Fruit fly (Drosophila melanogaster): ENCODE measurements around the gene Marcal1.

The Marcal1 gene

DNA sequence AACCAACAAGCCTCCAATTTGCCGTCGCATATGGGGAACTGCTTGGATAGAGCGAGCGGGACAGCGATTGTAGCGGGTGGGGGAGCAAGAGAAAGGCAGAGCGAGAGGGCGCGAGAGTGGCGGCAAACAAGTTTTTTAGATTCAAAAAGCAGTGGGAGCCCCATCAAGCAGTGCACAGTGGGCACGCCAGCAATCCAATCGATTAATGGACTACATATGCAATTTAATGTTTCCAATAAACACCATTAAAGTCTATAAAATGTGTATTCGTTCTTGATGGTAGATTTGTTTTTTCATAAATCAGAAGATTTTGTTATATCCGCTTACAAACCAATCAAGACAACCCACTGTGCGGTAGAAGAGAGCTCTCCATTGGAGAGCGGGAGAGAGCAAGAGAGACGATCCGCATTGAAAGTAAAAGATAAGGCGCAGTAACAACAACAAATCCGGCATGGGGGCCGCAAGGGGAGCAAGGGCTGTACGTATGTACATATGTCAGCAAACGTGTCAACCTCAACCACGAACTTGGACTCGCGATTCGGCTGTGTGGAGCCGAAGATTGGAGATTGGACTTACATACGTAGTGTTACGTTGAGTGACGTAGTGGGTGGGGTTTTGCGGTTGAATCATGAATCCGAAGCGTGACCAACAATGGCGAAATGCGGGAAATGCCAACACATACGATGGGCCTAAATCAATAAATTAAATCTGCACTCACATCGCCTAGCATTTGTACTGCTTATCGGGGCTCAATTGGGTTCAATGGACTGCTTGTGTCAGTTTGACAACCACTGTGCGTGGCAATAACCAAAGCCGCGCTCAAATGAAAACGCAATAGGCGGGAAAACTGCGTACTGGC, 42.3 kb downstream of the Marcal1 start (continued):
- TF ChIP-seq Hr78 (GFP tag; optimal IDR thresholded peaks at IDR 0.05) (peak in 1 of 2 experiments; percentile 97), HLH4C (GFP tag; IDR thresholded peaks at IDR 0.05; ENCODE audit: partially characterized antibody) (peak; percentile 66), CG6791 (GFP tag; IDR thresholded peaks at IDR 0.05; ENCODE audit: partially characterized antibody) (peak; percentile 60; the same call in 1 of the 3 replicates), CG7271 (tag; optimal IDR thresholded peaks at IDR 0.05) (peak; percentile 89), Sox100B (GFP tag; optimal IDR thresholded peaks at IDR 0.05) (peak; percentile 97), BtbVII (GFP tag; optimal IDR thresholded peaks at IDR 0.05) (peak; percentile 98), D19B (GFP tag; optimal IDR thresholded peaks at IDR 0.05) (peak; percentile 95), ro (GFP tag; IDR thresholded peaks at IDR 0.05) (peak; percentile 99), CG8478 (optimal IDR thresholded peaks at IDR 0.05) (peak; percentile 94), sim (GFP tag; IDR thresholded peaks at IDR 0.05) (peak; percentile 97), CG42726 (GFP tag; IDR thresholded peaks at IDR 0.05; ENCODE audit: partially characterized antibody) (peak; percentile 68; the same call in 1 of the 2 replicates), CG5180 (GFP tag; optimal IDR thresholded peaks at IDR 0.05) (peak; percentile 93), prd (optimal IDR thresholded peaks at IDR 0.05) (no peak), prd (GFP tag; IDR thresholded peaks at IDR 0.05) (peak; percentile 99), CG14710 (tag; optimal IDR thresholded peaks at IDR 0.05) (peak; percentile 98), fd64A (GFP tag; optimal IDR thresholded peaks at IDR 0.05) (peak; percentile 98), CG10979 (tag; optimal IDR thresholded peaks at IDR 0.05) (peak; percentile 99), pzg (GFP tag; optimal IDR thresholded peaks at IDR 0.05) (peak; percentile 41), cwo (GFP tag; optimal IDR thresholded peaks at IDR 0.05) (peak; percentile 97), CG33213 (GFP tag; optimal IDR thresholded peaks at IDR 0.05) (peak; percentile 99), stwl (tag; optimal IDR thresholded peaks at IDR 0.05) (peak; percentile 81), CG6765 (GFP tag; optimal IDR thresholded peaks at IDR 0.05) (peak; percentile 97), hth (optimal IDR thresholded peaks at IDR 0.05) (no peak), CG3407 (GFP tag; optimal IDR thresholded peaks at IDR 0.05) (peak; percentile 98), az2 (GFP tag; optimal IDR thresholded peaks at IDR 0.05) (peak; percentile 99), gce (GFP tag; IDR thresholded peaks at IDR 0.05) (peak; percentile 99), CG16779 (GFP tag; IDR thresholded peaks at IDR 0.05) (peak; percentile 98), CG5953 (GFP tag; IDR thresholded peaks at IDR 0.05) (peak; percentile 99), tll (GFP tag; optimal IDR thresholded peaks at IDR 0.05) (no peak), CG4820 (GFP tag; optimal IDR thresholded peaks at IDR 0.05) (peak; percentile 98), lab (GFP tag; optimal IDR thresholded peaks at IDR 0.05) (peak; percentile 99), CG2202 (tag; optimal IDR thresholded peaks at IDR 0.05) (peak; percentile 99), bowl (GFP tag; IDR thresholded peaks at IDR 0.05) (peak; percentile 98), Hmx (GFP tag; optimal IDR thresholded peaks at IDR 0.05) (peak; percentile 96), CG9797 (GFP tag; optimal IDR thresholded peaks at IDR 0.05) (peak; percentile 67), CG8359 (GFP tag; optimal IDR thresholded peaks at IDR 0.05; ENCODE audit: borderline replicate concordance) (peak; percentile 95), Nf-YB (GFP tag; optimal IDR thresholded peaks at IDR 0.05) (peak; percentile 90), CG2120 (GFP tag; optimal IDR thresholded peaks at IDR 0.05) (peak; percentile 99), fu2 (GFP tag; optimal IDR thresholded peaks at IDR 0.05) (peak; percentile 99), Sin3A (optimal IDR thresholded peaks at IDR 0.05) (no peak), gsb (GFP tag; IDR thresholded peaks at IDR 0.05) (peak; percentile 98), Meics (GFP tag; optimal IDR thresholded peaks at IDR 0.05) (peak; percentile 99), Hr51 (GFP tag; optimal IDR thresholded peaks at IDR 0.05) (peak; percentile 98 to 99), chinmo (GFP tag; IDR thresholded peaks at IDR 0.05; ENCODE audit: partially characterized antibody) (no peak), CG7745 (tag; optimal IDR thresholded peaks at IDR 0.05) (peak; percentile 88), CG17186 (GFP tag; optimal IDR thresholded peaks at IDR 0.05) (peak; percentile 97), CG1647 (GFP tag; optimal IDR thresholded peaks at IDR 0.05) (peak; percentile 99), Fer1 (GFP tag; optimal IDR thresholded peaks at IDR 0.05) (peak; percentile 98)

Measured in whole organism, embryonic.